Worm (Caenorhabditis elegans): ENCODE data around the gene W02A2.9.

ce11 chrIV:13300109-13300508 lies 47.4 kb upstream of the W02A2.9 start, which contains the start of gene kdp-1:
- no peak for TF ChIP-seq flt-1 (GFP tag; IDR thresholded peaks at IDR 0.05)
- no peak for TF ChIP-seq med-1 (GFP tag; optimal IDR thresholded peaks at IDR 0.05; ENCODE audit: insufficient read depth)
- no peak for TF ChIP-seq ztf-29 (GFP tag; IDR thresholded peaks at IDR 0.05)
- no peak for TF ChIP-seq tab-1 (GFP tag; IDR thresholded peaks at IDR 0.05)
- no peak for TF ChIP-seq ztf-23 (GFP tag; IDR thresholded peaks at IDR 0.05)

Measured in whole organism, midembryonic.